Worm (Caenorhabditis elegans): ENCODE data around the gene C52E4.12.
A peak's percentile ranks its signal among the peaks of the same experiment; 100 is the strongest.

C52E4.12 gene

ce11 chrV:12040823-12041606 is 45.1 kb downstream of the C52E4.12 start, which contains the start of the genes kup-1 and F10C2.4 (continued):
- TF ChIP-seq nhr-11 (tag; optimal IDR thresholded peaks at IDR 0.05) (no peak), nhr-84 (tag; optimal IDR thresholded peaks at IDR 0.05) (no peak), nhr-85 (tag) (peak; percentile 81), mep-1 (tag; optimal IDR thresholded peaks at IDR 0.05) (peak; percentile 5), pax-3 (tag; optimal IDR thresholded peaks at IDR 0.05) (peak; percentile 55), unc-86 (tag; optimal IDR thresholded peaks at IDR 0.05) (peak; percentile 48), elt-3 (tag; optimal IDR thresholded peaks at IDR 0.05) (peak in 2 of 6 experiments; percentile 50 to 62), lsy-2 (tag; optimal IDR thresholded peaks at IDR 0.05) (peak; percentile 63 to 84), mab-9 (GFP tag; IDR thresholded peaks at IDR 0.05) (no peak), nhr-19 (GFP tag; conservative IDR thresholded peaks at IDR 0.05) (peak; percentile 48), irx-1 (tag; optimal IDR thresholded peaks at IDR 0.05) (peak; percentile 34), unc-62 (GFP tag; optimal IDR thresholded peaks at IDR 0.05) (no peak), swsn-7 (tag; optimal IDR thresholded peaks at IDR 0.05) (peak; percentile 54), tbx-2 (tag; optimal IDR thresholded peaks at IDR 0.05) (peak; percentile 66), ceh-90 (tag; optimal IDR thresholded peaks at IDR 0.05) (no peak)

ce11 chrV:12045132-12045531 is 49.2 kb downstream of the C52E4.12 start, which contains the start of gene F10C2.5:
Gene F10C2.5, plus strand, starts transcription at chrV:12045432.
- TF ChIP-seq nhr-12 (tag; optimal IDR thresholded peaks at IDR 0.05) (no peak), rnt-1 (tag; optimal IDR thresholded peaks at IDR 0.05) (no peak), nhr-85 (tag) (no peak), isw-1 (GFP tag; IDR thresholded peaks at IDR 0.05) (no peak), mdl-1 (tag; optimal IDR thresholded peaks at IDR 0.05) (no peak), pax-3 (tag; optimal IDR thresholded peaks at IDR 0.05) (no peak), nhr-47 (tag; optimal IDR thresholded peaks at IDR 0.05) (no peak), nhr-28 (tag; optimal IDR thresholded peaks at IDR 0.05) (no peak), fkh-10 (GFP tag; optimal IDR thresholded peaks at IDR 0.05) (no peak), unc-30 (tag; optimal IDR thresholded peaks at IDR 0.05) (no peak), alr-1 (tag; optimal IDR thresholded peaks at IDR 0.05; ENCODE audit: borderline replicate concordance) (no peak), unc-86 (tag; optimal IDR thresholded peaks at IDR 0.05) (no peak), zip-4 (GFP tag; optimal IDR thresholded peaks at IDR 0.05) (no peak), Y116A8C.19 (tag; optimal IDR thresholded peaks at IDR 0.05; ENCODE audit: borderline replicate concordance) (no peak), C04F5.9 (tag; optimal IDR thresholded peaks at IDR 0.05) (no peak), lin-15B (tag; optimal IDR thresholded peaks at IDR 0.05) (no peak), sox-4 (tag; optimal IDR thresholded peaks at IDR 0.05) (no peak), lsy-2 (tag; optimal IDR thresholded peaks at IDR 0.05) (no peak), lin-35 (GFP tag; optimal IDR thresholded peaks at IDR 0.05) (no peak), efl-1 (optimal IDR thresholded peaks at IDR 0.05) (no peak), efl-1 (GFP tag; optimal IDR thresholded peaks at IDR 0.05 in 1 of 2) (no peak)
